Worm (Caenorhabditis elegans) whole organism, L4 larva: Measurements from ENCODE around the gene blos-2.

Experiments
- D1046.2 ChIP-seq: fragments of 200-800 bp; sonication (Bioruptor generic); IDR thresholded peaks from 2 replicates; pipeline ENCODE4 v1.3.6; 2022; ENCODE audit warnings: missing genetic modification characterization, missing compliant biosample characterization
- F10B5.3 ChIP-seq: sonication (generic microtip); optimal IDR thresholded peaks from 2 replicates; lab custom pipeline; 2016; ENCODE audit warnings: mild to moderate bottlenecking, missing genetic modification characterization, missing compliant biosample characterization
- F26F4.8 ChIP-seq: fragments of 200-800 bp; sonication (Bioruptor generic); conservative IDR thresholded peaks from 2 replicates; pipeline ENCODE4 v1.3.6; 2022; ENCODE audit warnings: missing genetic modification characterization, missing compliant biosample characterization
- R02D3.7 ChIP-seq: fragments of 150-350 bp; sonication (generic microtip); optimal IDR thresholded peaks from 3 replicates; lab custom pipeline; 2014; ENCODE audit warnings: missing biosample characterization, missing genetic modification characterization
- Y105C5A.15 ChIP-seq: fragments of 200-800 bp; sonication (Bioruptor generic); IDR thresholded peaks from 2 replicates; pipeline ENCODE4 v1.3.6; 2022; ENCODE audit warnings: missing genetic modification characterization, missing compliant biosample characterization
- ZK337.2 ChIP-seq: fragments of 200-800 bp; sonication (Bioruptor generic); IDR thresholded peaks from 2 replicates; pipeline ENCODE4 v1.3.6; 2022; ENCODE audit warnings: missing genetic modification reagents, missing genetic modification characterization, missing compliant biosample characterization
- aly-2 ChIP-seq: sonication (generic microtip); optimal IDR thresholded peaks from 2 replicates; lab custom pipeline; 2018; ENCODE audit warnings: missing biosample characterization, missing genetic modification characterization
- arid-1 ChIP-seq: fragments of 200-800 bp; sonication (Bioruptor generic); conservative IDR thresholded peaks from 2 replicates; pipeline ENCODE4 v1.3.6; 2022; ENCODE audit warnings: missing genetic modification reagents, missing genetic modification characterization, missing compliant biosample characterization
- attf-4 ChIP-seq: sonication (generic microtip); optimal IDR thresholded peaks from 3 replicates; lab custom pipeline; 2017; ENCODE audit warnings: missing biosample characterization, missing genetic modification characterization
- ces-1 ChIP-seq: fragments of 150-350 bp; sonication (generic microtip); optimal IDR thresholded peaks from 4 replicates; lab custom pipeline; 2014; ENCODE audit warnings: missing biosample characterization, missing genetic modification reagents, missing genetic modification characterization
- cey-2 ChIP-seq: sonication (generic microtip); optimal IDR thresholded peaks from 3 replicates; lab custom pipeline; 2017; ENCODE audit warnings: missing genetic modification characterization, mild to moderate bottlenecking, missing compliant biosample characterization, antibody characterized with exemption, borderline replicate concordance; ENCODE audit not compliant: insufficient read depth
- daf-16 ChIP-seq, 3 experiments: sonication (generic microtip); optimal IDR thresholded peaks; 2 replicates each; lab custom pipeline; 2016 to 2017; ENCODE audit warnings: missing genetic modification characterization in 3 of 3, missing genetic modification reagents in 3 of 3, mild to moderate bottlenecking in 2 of 3, missing compliant biosample characterization in 2 of 3, missing biosample characterization in 1 of 3, moderate library complexity in 1 of 3
- dmd-6 ChIP-seq: fragments of 200-800 bp; sonication (Bioruptor generic); IDR thresholded peaks from 2 replicates; pipeline ENCODE4 v1.3.6; 2022; ENCODE audit warnings: missing genetic modification reagents, missing genetic modification characterization, missing compliant biosample characterization
- dmd-8 ChIP-seq: fragments of 200-800 bp; sonication (Bioruptor generic); IDR thresholded peaks from 2 replicates; pipeline ENCODE4 v1.3.6; 2022; ENCODE audit warnings: missing genetic modification characterization, missing compliant biosample characterization
- dpl-1 ChIP-seq: fragments of 150-350 bp; optimal IDR thresholded peaks from 2 replicates; lab custom pipeline; 2014; ENCODE audit warnings: missing biosample characterization, missing genetic modification reagents, missing genetic modification characterization
- gei-8 ChIP-seq: fragments of 200-800 bp; sonication (Bioruptor generic); optimal IDR thresholded peaks from 2 replicates; lab custom pipeline; 2018; ENCODE audit warnings: mild to moderate bottlenecking, missing genetic modification characterization, missing compliant biosample characterization
- hif-1 ChIP-seq, 2 experiments: sonication (generic microtip); optimal IDR thresholded peaks; 2 replicates each; lab custom pipeline; 2016 to 2017; ENCODE audit warnings: missing compliant biosample characterization in 2 of 2, missing genetic modification characterization in 2 of 2, missing genetic modification reagents in 2 of 2, missing genotype in 2 of 2, mild to moderate bottlenecking in 1 of 2
- lin-1 ChIP-seq: fragments of 200-800 bp; sonication (Bioruptor generic); IDR thresholded peaks from 2 replicates; pipeline ENCODE4 v1.3.6; 2022; ENCODE audit warnings: missing genetic modification reagents, missing genetic modification characterization, missing compliant biosample characterization
- lin-13 ChIP-seq: fragments of 150-350 bp; optimal IDR thresholded peaks from 2 replicates; lab custom pipeline; 2014; ENCODE audit warnings: missing biosample characterization, missing genetic modification reagents, missing genetic modification characterization
- lin-29 ChIP-seq: fragments of 200-800 bp; sonication (Bioruptor generic); IDR thresholded peaks from 2 replicates; pipeline ENCODE4 v1.3.6; 2022; ENCODE audit warnings: missing genetic modification reagents, missing genetic modification characterization, missing compliant biosample characterization
- lin-38 ChIP-seq: fragments of 200-800 bp; sonication (Bioruptor generic); IDR thresholded peaks from 2 replicates; pipeline ENCODE4 v1.3.6; 2022; ENCODE audit warnings: missing genetic modification reagents, missing genetic modification characterization, missing compliant biosample characterization
- lin-39 ChIP-seq: fragments of 150-350 bp; optimal IDR thresholded peaks from 2 replicates; lab custom pipeline; 2014; ENCODE audit warnings: missing biosample characterization, missing genetic modification reagents, missing genetic modification characterization
- lir-3 ChIP-seq: sonication (generic microtip); optimal IDR thresholded peaks from 2 replicates; lab custom pipeline; 2016; ENCODE audit warnings: mild to moderate bottlenecking, missing genetic modification characterization, missing compliant biosample characterization
- lsy-2 ChIP-seq, 2 experiments: fragments of 150-350 bp in 1 of 2; sonication (generic microtip) in 1 of 2; optimal IDR thresholded peaks; 2 replicates each; lab custom pipeline; 2014 to 2017; ENCODE audit warnings: missing biosample characterization in 2 of 2, missing genetic modification characterization in 2 of 2
- madf-5 ChIP-seq, 2 experiments: fragments of 200-800 bp; sonication (Bioruptor generic); IDR thresholded peaks; 2 replicates each; pipeline ENCODE4 v1.3.6; 2022; ENCODE audit warnings: missing compliant biosample characterization in 2 of 2, missing genetic modification characterization in 2 of 2
- mdt-29 ChIP-seq: fragments of 200-800 bp; sonication (Bioruptor generic); IDR thresholded peaks from 2 replicates; pipeline ENCODE4 v1.3.6; 2022; ENCODE audit warnings: missing genetic modification reagents, missing genetic modification characterization, missing compliant biosample characterization
- mep-1 ChIP-seq: fragments of 150-350 bp; sonication (generic microtip); optimal IDR thresholded peaks from 3 replicates; lab custom pipeline; 2014; ENCODE audit warnings: missing biosample characterization, missing genetic modification characterization
- mes-2 ChIP-seq: sonication (generic microtip); optimal IDR thresholded peaks from 2 replicates; lab custom pipeline; 2016; ENCODE audit warnings: missing genotype, mild to moderate bottlenecking, missing genetic modification characterization, missing compliant biosample characterization; ENCODE audit not compliant: poor library complexity, severe bottlenecking
- nhr-111 ChIP-seq: fragments of 200-800 bp; sonication (Bioruptor generic); optimal IDR thresholded peaks from 2 replicates; lab custom pipeline; 2018; ENCODE audit warnings: mild to moderate bottlenecking, missing genetic modification characterization, missing compliant biosample characterization
- nhr-25 ChIP-seq: sonication (generic microtip); optimal IDR thresholded peaks from 2 replicates; lab custom pipeline; 2017; ENCODE audit warnings: missing genetic modification characterization, mild to moderate bottlenecking, missing compliant biosample characterization, antibody characterized with exemption, moderate library complexity, borderline replicate concordance; ENCODE audit not compliant: insufficient read depth
- nhr-42 ChIP-seq: fragments of 200-800 bp; sonication (Bioruptor generic); IDR thresholded peaks from 2 replicates; pipeline ENCODE4 v1.3.6; 2022; ENCODE audit warnings: missing genetic modification characterization, missing compliant biosample characterization
- nhr-6 ChIP-seq: fragments of 150-350 bp; optimal IDR thresholded peaks from 2 replicates; lab custom pipeline; 2014; ENCODE audit warnings: missing biosample characterization, missing genetic modification characterization
- pqm-1 ChIP-seq: sonication (generic microtip); optimal IDR thresholded peaks from 2 replicates; lab custom pipeline; 2017; ENCODE audit warnings: missing biosample characterization, missing genetic modification characterization
- rbr-2 ChIP-seq: sonication (generic microtip); optimal IDR thresholded peaks from 2 replicates; lab custom pipeline; 2016; ENCODE audit warnings: missing genotype, missing genetic modification characterization, missing compliant biosample characterization
- snpc-1.2 ChIP-seq: fragments of 200-800 bp; sonication (Bioruptor generic); IDR thresholded peaks from 2 replicates; pipeline ENCODE4 v1.3.6; 2022; ENCODE audit warnings: missing genetic modification reagents, missing genetic modification characterization, missing compliant biosample characterization
- spr-3 ChIP-seq: fragments of 200-800 bp; sonication (Bioruptor generic); optimal IDR thresholded peaks from 2 replicates; lab custom pipeline; 2018; ENCODE audit warnings: mild to moderate bottlenecking, missing genetic modification characterization, missing compliant biosample characterization
- tra-1 ChIP-seq: fragments of 200-800 bp; sonication (Bioruptor generic); IDR thresholded peaks from 2 replicates; pipeline ENCODE4 v1.3.6; 2022; ENCODE audit warnings: missing genetic modification reagents, missing genetic modification characterization, missing compliant biosample characterization
- unc-130 ChIP-seq: sonication (generic microtip); optimal IDR thresholded peaks from 2 replicates; lab custom pipeline; 2016; ENCODE audit warnings: missing genetic modification reagents, missing genetic modification characterization, missing compliant biosample characterization
- zip-2 ChIP-seq: fragments of 150-350 bp; optimal IDR thresholded peaks from 2 replicates; lab custom pipeline; 2014; ENCODE audit warnings: missing biosample characterization, missing genetic modification characterization

blos-2 gene

DNA sequence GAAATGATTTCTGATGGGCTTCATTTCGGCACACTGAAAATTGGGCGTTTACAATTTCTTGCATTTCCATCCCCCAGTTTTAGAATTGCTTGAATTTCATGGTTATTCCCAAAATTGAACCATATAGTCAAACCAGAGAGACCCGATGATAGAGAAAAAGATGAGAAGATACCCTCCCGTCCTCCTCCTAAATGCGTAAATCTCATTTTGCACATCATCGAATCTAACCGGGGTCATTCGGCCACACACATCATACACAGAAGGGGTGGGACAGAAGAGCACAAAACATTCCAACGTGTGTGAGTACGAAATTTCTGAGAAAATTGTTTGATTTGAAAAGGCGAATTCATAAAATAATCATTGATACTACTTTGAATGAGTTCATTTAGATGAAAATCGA lies 29.6 kb downstream of the blos-2 start:
- TF ChIP-seq dmd-8: no peak
- TF ChIP-seq nhr-25 (tag; lab: Kevin White, UChicago): no peak
- no peak for TF ChIP-seq lin-1 (GFP tag; lab: Robert Waterston, UW)
- TF ChIP-seq F10B5.3 (tag; lab: Kevin White, UChicago): no peak
- TF ChIP-seq spr-3 (GFP tag; lab: Kevin White, UChicago): no peak
- TF ChIP-seq nhr-6 (tag; lab: Kevin White, UChicago): no peak

DNA sequence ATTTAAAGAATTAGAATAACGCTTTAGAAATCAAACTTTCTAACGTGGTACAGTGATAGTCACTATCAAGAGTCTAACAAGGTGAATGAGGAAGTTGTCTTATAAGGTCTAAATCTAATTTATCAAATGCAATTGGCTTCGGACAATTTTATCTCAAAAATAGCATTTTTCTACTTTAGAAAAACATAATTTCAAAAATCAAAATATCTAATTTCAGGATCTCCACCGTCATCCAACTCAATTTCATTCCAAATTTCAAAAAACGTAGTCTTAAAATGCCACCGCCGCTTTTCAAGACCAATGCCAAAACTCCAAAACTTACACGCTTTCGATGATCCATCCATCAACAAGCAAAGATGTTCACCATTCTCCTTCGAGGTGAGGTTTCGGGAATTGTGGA lies 31.0 kb downstream of the blos-2 start, which contains the start of gene Y73B6BL.270:
Gene Y73B6BL.270 (plus strand): TSS at position 301 of the 400 bp plus-strand sequence.
- TF ChIP-seq lin-38 (GFP tag; lab: Robert Waterston, UW) (no peak), cey-2 (no peak), pqm-1 (tag; lab: Kevin White, UChicago) (no peak)

DNA sequence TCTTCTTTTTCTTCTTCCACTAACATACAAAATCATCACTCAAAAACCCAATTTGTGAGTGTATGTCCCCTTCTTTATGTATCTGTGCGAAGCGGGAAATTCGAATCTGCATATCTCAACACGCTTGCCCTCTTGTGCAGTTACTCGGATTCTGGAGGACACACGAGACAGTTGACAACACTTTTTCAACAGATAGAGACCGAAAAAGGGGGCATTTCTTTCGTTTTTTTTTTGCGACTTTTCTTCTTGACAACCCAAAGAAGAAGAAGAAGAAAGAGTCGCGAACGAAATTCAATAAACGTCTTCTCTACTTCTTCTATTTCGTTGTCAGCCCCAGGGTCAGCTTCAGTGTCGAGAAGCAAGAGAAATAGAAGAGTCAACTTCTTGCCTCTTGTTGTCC lies 32.0 kb downstream of the blos-2 start:
- TF ChIP-seq lin-13 (no peak), ces-1 (GFP tag; lab: Kevin White, UChicago) (peak; percentile 61)

DNA sequence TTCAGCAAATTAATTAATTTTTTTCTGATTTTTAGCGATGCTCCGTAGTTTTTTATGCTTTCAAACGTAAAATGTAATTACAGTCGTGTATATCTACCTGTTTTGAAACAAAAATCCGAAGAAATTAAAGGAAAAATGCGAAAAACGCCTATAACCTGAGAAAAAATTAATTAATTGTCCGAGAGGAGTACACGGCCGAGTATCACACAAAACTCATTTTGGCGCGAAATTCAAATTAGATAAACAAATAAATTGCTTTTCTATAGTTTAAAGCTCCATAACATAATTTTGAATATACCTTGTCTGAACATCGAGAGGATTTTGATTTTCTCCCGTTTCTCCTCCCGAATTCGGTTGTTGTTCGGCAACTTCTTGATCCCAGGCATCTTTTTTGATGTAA lies 35.5 kb downstream of the blos-2 start:
- no peak for TF ChIP-seq Y105C5A.15
- no peak for TF ChIP-seq mdt-29
- TF ChIP-seq unc-130 (GFP tag; lab: Kevin White, UChicago): no peak
- TF ChIP-seq lin-39 (tag; lab: Kevin White, UChicago): no peak
- TF ChIP-seq nhr-111 (GFP tag; lab: Kevin White, UChicago): no peak
- TF ChIP-seq rbr-2 (tag; lab: Kevin White, UChicago): no peak
- TF ChIP-seq lin-29 (GFP tag; lab: Robert Waterston, UW): no peak
- TF ChIP-seq mep-1 (tag; lab: Kevin White, UChicago): no peak
- no peak for TF ChIP-seq arid-1 (GFP tag; lab: Robert Waterston, UW)
- TF ChIP-seq dmd-6 (GFP tag; lab: Robert Waterston, UW): 0 out of 2 replicates have a peak, but pooled peaks have one; percentile 12
- TF ChIP-seq R02D3.7 (tag; lab: Kevin White, UChicago): no peak
- TF ChIP-seq aly-2 (tag; lab: Kevin White, UChicago): no peak
- TF ChIP-seq cey-2: no peak
- no peak for TF ChIP-seq nhr-42 (GFP tag; lab: Robert Waterston, UW)
- 0 out of 2 replicates have a peak, but pooled peaks have one; percentile 38 for TF ChIP-seq snpc-1.2 (GFP tag; lab: Robert Waterston, UW)
- TF ChIP-seq lir-3 (tag; lab: Kevin White, UChicago): no peak
- no peak for TF ChIP-seq daf-16 (GFP tag; optimal IDR thresholded peaks at IDR 0.05; lab: Kevin White, UChicago)
- TF ChIP-seq daf-16 (tag; optimal IDR thresholded peaks at IDR 0.05; lab: Kevin White, UChicago): no peak
- TF ChIP-seq gei-8 (GFP tag; lab: Kevin White, UChicago): no peak
- no peak for TF ChIP-seq madf-5 (GFP tag; IDR thresholded peaks at IDR 0.05; lab: Robert Waterston, UW)
- TF ChIP-seq mes-2 (tag; lab: Kevin White, UChicago): peak; percentile 83
- peak; percentile 91 for TF ChIP-seq dpl-1 (GFP tag; lab: Kevin White, UChicago)
- no peak for TF ChIP-seq ZK337.2 (GFP tag; lab: Robert Waterston, UW)
- TF ChIP-seq tra-1 (GFP tag; lab: Robert Waterston, UW): no peak
- peak in 1 of 2 experiments; percentile 52 for TF ChIP-seq lsy-2 (tag; optimal IDR thresholded peaks at IDR 0.05; lab: Kevin White, UChicago)
- TF ChIP-seq spr-3 (GFP tag; lab: Kevin White, UChicago): no peak
- no peak for TF ChIP-seq F26F4.8 (GFP tag; lab: Robert Waterston, UW)
- peak in 1 of 2 experiments; percentile 10 for TF ChIP-seq hif-1 (tag; optimal IDR thresholded peaks at IDR 0.05; lab: Kevin White, UChicago)
- TF ChIP-seq zip-2 (tag; lab: Kevin White, UChicago): no peak
- no peak for TF ChIP-seq attf-4 (tag; lab: Kevin White, UChicago)
- no peak for TF ChIP-seq D1046.2 (GFP tag; lab: Robert Waterston, UW)
- TF ChIP-seq lin-38 (GFP tag; lab: Robert Waterston, UW): peak; percentile 46
